Worm (Caenorhabditis elegans) whole organism, L3 larva: ENCODE measurements around the gene pus-1.

Experiments used
- R02D3.7 ChIP-seq: fragments of 150-350 bp; optimal IDR thresholded peaks from 2 replicates; lab custom pipeline; 2014; ENCODE audit warnings: missing biosample characterization, missing genetic modification characterization
- aly-2 ChIP-seq: fragments of 150-350 bp; optimal IDR thresholded peaks from 2 replicates; lab custom pipeline; 2014; ENCODE audit warnings: missing biosample characterization, missing genetic modification characterization
- ama-1 ChIP-seq: fragments of 150-350 bp; optimal IDR thresholded peaks from 2 replicates; lab custom pipeline; 2018
- ceh-28 ChIP-seq: fragments of 150-350 bp; optimal IDR thresholded peaks from 2 replicates; lab custom pipeline; 2014; ENCODE audit warnings: missing biosample characterization, missing genetic modification reagents, missing genetic modification characterization
- ceh-9 ChIP-seq: sonication (generic microtip); optimal IDR thresholded peaks from 2 replicates; lab custom pipeline; 2018; ENCODE audit warnings: missing biosample characterization, missing genetic modification characterization
- egl-27 ChIP-seq: sonication (generic microtip); optimal IDR thresholded peaks from 4 replicates; lab custom pipeline; 2017; ENCODE audit warnings: missing biosample characterization, missing genetic modification reagents, missing genetic modification characterization
- elt-1 ChIP-seq: fragments of 150-350 bp; optimal IDR thresholded peaks from 2 replicates; lab custom pipeline; 2014; ENCODE audit warnings: missing biosample characterization, missing genetic modification characterization
- elt-2 ChIP-seq: sonication (generic microtip); optimal IDR thresholded peaks from 2 replicates; lab custom pipeline; 2016; ENCODE audit warnings: missing genetic modification reagents, mild to moderate bottlenecking, missing genetic modification characterization, missing compliant biosample characterization
- fkh-10 ChIP-seq: sonication (generic microtip); optimal IDR thresholded peaks from 2 replicates; lab custom pipeline; 2017; ENCODE audit warnings: missing biosample characterization, missing genetic modification reagents, missing genetic modification characterization
- fkh-2 ChIP-seq: fragments of 150-350 bp; optimal IDR thresholded peaks from 2 replicates; lab custom pipeline; 2014; ENCODE audit warnings: missing biosample characterization, missing genetic modification reagents, missing genetic modification characterization
- jun-1 ChIP-seq: fragments of 150-350 bp; optimal IDR thresholded peaks from 2 replicates; lab custom pipeline; 2014; ENCODE audit warnings: missing biosample characterization, missing genetic modification reagents, missing genetic modification characterization
- lin-39 ChIP-seq: fragments of 150-350 bp; optimal IDR thresholded peaks from 2 replicates; lab custom pipeline; 2018; ENCODE audit warnings: missing biosample characterization, missing genetic modification reagents, missing genetic modification characterization
- mdl-1 ChIP-seq: fragments of 150-350 bp; optimal IDR thresholded peaks from 2 replicates; lab custom pipeline; 2014; ENCODE audit warnings: missing biosample characterization, missing genetic modification characterization
- nfya-1 ChIP-seq: sonication (generic microtip); optimal IDR thresholded peaks from 2 replicates; lab custom pipeline; 2017; ENCODE audit warnings: missing genetic modification characterization, mild to moderate bottlenecking, missing compliant biosample characterization, antibody characterized with exemption, moderate library complexity; ENCODE audit not compliant: insufficient read depth
- nhr-11 ChIP-seq: fragments of 150-350 bp; optimal IDR thresholded peaks from 2 replicates; lab custom pipeline; 2014; ENCODE audit warnings: missing biosample characterization, missing genetic modification characterization
- nhr-12 ChIP-seq: fragments of 150-350 bp; optimal IDR thresholded peaks from 2 replicates; lab custom pipeline; 2014; ENCODE audit warnings: missing biosample characterization, missing genetic modification characterization
- nhr-25 ChIP-seq: sonication (generic microtip); optimal IDR thresholded peaks from 2 replicates; lab custom pipeline; 2017; ENCODE audit warnings: missing biosample characterization, missing genetic modification characterization
- nhr-28 ChIP-seq: fragments of 150-350 bp; optimal IDR thresholded peaks from 2 replicates; lab custom pipeline; 2014; ENCODE audit warnings: missing biosample characterization, missing genetic modification characterization
- nhr-43 ChIP-seq: sonication (generic microtip); optimal IDR thresholded peaks from 2 replicates; lab custom pipeline; 2016; ENCODE audit warnings: mild to moderate bottlenecking, missing genetic modification characterization, missing compliant biosample characterization; ENCODE audit not compliant: poor library complexity, severe bottlenecking
- nhr-67 ChIP-seq: fragments of 150-350 bp; optimal IDR thresholded peaks from 2 replicates; lab custom pipeline; 2014; ENCODE audit warnings: missing biosample characterization, missing genetic modification characterization
- nhr-77 ChIP-seq: fragments of 150-350 bp; optimal IDR thresholded peaks from 2 replicates; lab custom pipeline; 2014; ENCODE audit warnings: missing biosample characterization, missing genetic modification characterization
- pqm-1 ChIP-seq: fragments of 150-350 bp; optimal IDR thresholded peaks from 2 replicates; lab custom pipeline; 2017; ENCODE audit warnings: missing biosample characterization, missing genetic modification characterization, inconsistent platforms
- sea-2 ChIP-seq: fragments of 150-350 bp; sonication (generic microtip); optimal IDR thresholded peaks from 4 replicates; lab custom pipeline; 2014; ENCODE audit warnings: missing biosample characterization, missing genetic modification reagents, missing genetic modification characterization
- skn-1 ChIP-seq: fragments of 150-350 bp; optimal IDR thresholded peaks from 2 replicates; lab custom pipeline; 2014; ENCODE audit warnings: missing biosample characterization, missing genetic modification characterization
- snpc-4 ChIP-seq: fragments of 150-350 bp; optimal IDR thresholded peaks from 2 replicates; lab custom pipeline; 2014; ENCODE audit warnings: missing biosample characterization, missing genetic modification characterization
- unc-39 ChIP-seq: sonication (generic microtip); optimal IDR thresholded peaks from 4 replicates; lab custom pipeline; 2017; ENCODE audit warnings: missing biosample characterization, missing genetic modification characterization
- unc-62 ChIP-seq: fragments of 150-350 bp; sonication (generic microtip); optimal IDR thresholded peaks from 4 replicates; lab custom pipeline; 2014; ENCODE audit warnings: missing biosample characterization, missing genetic modification reagents, missing genetic modification characterization
- zag-1 ChIP-seq: fragments of 150-350 bp; optimal IDR thresholded peaks from 2 replicates; lab custom pipeline; 2014; ENCODE audit warnings: missing biosample characterization, missing genetic modification characterization
- ztf-11 ChIP-seq: fragments of 150-350 bp; optimal IDR thresholded peaks from 2 replicates; lab custom pipeline; 2014; ENCODE audit warnings: missing biosample characterization, missing genetic modification characterization
- ztf-4 ChIP-seq: fragments of 150-350 bp; optimal IDR thresholded peaks from 2 replicates; lab custom pipeline; 2014; ENCODE audit warnings: missing biosample characterization, missing genetic modification characterization

The pus-1 gene

ce11 chrV:16814541-16815207, 19.9 kb upstream of the pus-1 start:
- TF ChIP-seq mdl-1 (tag; lab: Kevin White, UChicago), result no peak
- no peak for TF ChIP-seq nhr-11 (tag; lab: Kevin White, UChicago)
- no peak for TF ChIP-seq jun-1 (tag; lab: Kevin White, UChicago)
- peak; percentile 21 for TF ChIP-seq nfya-1 (tag; lab: Kevin White, UChicago)
- peak; percentile 36 for TF ChIP-seq elt-2
- peak; percentile 43 for TF ChIP-seq unc-62
- TF ChIP-seq nhr-77, result no peak
- no peak for TF ChIP-seq ztf-11

DNA sequence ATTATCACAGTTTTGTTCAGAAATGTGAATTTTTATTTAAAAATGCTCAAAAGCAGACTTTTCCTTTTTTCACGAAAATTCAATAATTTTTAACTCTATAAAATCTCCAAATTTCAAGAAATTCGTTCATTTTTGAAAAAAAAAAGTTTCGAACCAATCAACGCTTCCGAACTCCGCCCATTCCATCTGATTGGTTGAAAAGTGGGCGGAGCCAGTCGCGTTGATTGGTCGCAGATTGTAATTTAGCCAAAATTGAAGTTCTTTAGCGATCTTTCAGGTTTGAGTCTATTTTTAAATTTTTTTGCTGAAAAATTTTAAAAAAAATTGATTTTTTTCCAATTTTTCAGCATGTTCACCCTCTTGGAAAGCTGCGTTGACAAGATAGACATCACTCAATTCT, 17.6 kb upstream of the pus-1 start:
- TF ChIP-seq ztf-4, result no peak
- no peak for TF ChIP-seq pqm-1 (tag; lab: Kevin White, UChicago)
- peak; percentile 99 for TF ChIP-seq nfya-1 (tag; lab: Kevin White, UChicago)
- TF ChIP-seq fkh-2 (tag; lab: Kevin White, UChicago), result no peak
- no peak for TF ChIP-seq skn-1 (tag; lab: Kevin White, UChicago)

DNA sequence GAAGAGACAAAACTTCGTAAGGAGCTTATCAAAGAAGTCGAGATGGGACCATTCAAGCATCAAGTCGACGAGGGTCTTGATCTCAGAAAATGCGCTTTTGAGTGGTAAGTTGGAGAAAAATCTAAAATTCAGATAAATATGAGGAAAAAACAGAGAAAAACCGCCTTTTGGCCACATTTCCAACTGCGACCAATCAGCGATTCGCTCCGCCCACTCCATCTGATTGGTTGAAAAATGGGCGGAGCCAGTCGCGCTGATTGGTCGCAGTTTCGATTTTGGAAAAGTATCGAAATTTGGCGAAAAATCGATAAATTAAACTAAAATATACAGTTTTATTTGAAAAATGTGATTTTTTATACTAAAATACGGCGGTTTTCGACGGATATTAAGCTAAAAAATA, 17.1 kb upstream of the pus-1 start:
- TF ChIP-seq nfya-1 (tag; lab: Kevin White, UChicago), result peak; percentile 91
- no peak for TF ChIP-seq egl-27 (tag; lab: Kevin White, UChicago)
- TF ChIP-seq, all 47 proteins: peak for 1

- TF ChIP-seq aly-2 (tag; lab: Kevin White, UChicago), result no peak
- TF ChIP-seq nfya-1 (tag; lab: Kevin White, UChicago), result peak; percentile 98
Measured at ce11 chrV:16808168-16808567, 13.4 kb upstream of the pus-1 start.

DNA sequence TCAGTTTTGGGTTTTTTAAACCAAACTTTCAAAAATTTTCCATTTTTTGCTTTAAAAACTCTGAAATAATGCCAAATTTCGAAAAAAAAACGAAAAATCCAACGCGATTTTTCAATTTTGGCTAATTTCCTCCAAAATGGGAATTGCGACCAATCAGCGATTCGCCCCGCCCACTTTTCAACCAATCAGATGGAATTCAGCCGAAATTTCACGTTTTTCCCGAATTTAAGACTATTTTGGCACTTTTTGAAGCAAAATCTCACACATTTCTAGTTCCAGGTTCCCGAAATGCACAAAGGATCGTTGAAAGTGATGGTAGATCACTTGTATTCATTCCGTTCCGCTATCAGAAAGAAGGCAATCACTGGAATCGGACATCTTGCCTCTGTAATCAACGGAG, 10.0 kb upstream of the pus-1 start:
- TF ChIP-seq nhr-12 (tag; lab: Kevin White, UChicago) (no peak), nfya-1 (tag; lab: Kevin White, UChicago) (peak; percentile 54), ceh-9 (tag; lab: Kevin White, UChicago) (no peak)

- TF ChIP-seq unc-62, result no peak
- no peak for TF ChIP-seq nhr-28 (tag; lab: Kevin White, UChicago)
- TF ChIP-seq lin-39, result no peak
- no peak for TF ChIP-seq fkh-2 (tag; lab: Kevin White, UChicago)
- no peak for TF ChIP-seq nhr-25 (tag; lab: Kevin White, UChicago)
- no peak for TF ChIP-seq ztf-11
Measured at ce11 chrV:16802572-16802971, 7.8 kb upstream of the pus-1 start, which contains the start of gene cand-1. Gene cand-1 (plus strand): TSS chrV:16802872.

DNA sequence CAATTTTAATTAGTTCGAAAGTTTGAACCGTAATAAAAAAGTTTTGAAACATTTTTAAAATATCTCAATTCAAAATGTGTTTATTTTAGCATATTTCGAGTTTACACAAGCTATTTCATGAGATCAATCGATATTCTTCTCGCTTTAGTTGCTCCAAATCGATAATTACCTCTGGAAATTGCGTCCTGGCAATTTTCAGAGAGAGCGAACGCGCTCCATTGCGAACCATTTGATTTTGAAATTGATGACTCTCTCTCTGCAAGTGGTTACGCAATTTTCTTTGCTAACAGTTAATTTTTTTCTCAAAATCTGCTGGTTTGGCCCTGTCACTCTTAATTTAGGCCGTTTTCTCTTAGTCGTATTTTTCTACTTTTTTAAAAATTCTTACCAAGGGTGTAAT, 5.7 kb upstream of the pus-1 start:
- peak; percentile 16 for TF ChIP-seq ceh-28
- TF ChIP-seq lin-39, result peak; percentile 50
- TF ChIP-seq sea-2 (GFP tag; lab: Kevin White, UChicago), result no peak
- TF ChIP-seq ztf-4, result no peak
- no peak for TF ChIP-seq zag-1
- TF ChIP-seq egl-27 (tag; lab: Kevin White, UChicago), result no peak
- no peak for TF ChIP-seq ama-1 (lab: Kevin White, UChicago)

DNA sequence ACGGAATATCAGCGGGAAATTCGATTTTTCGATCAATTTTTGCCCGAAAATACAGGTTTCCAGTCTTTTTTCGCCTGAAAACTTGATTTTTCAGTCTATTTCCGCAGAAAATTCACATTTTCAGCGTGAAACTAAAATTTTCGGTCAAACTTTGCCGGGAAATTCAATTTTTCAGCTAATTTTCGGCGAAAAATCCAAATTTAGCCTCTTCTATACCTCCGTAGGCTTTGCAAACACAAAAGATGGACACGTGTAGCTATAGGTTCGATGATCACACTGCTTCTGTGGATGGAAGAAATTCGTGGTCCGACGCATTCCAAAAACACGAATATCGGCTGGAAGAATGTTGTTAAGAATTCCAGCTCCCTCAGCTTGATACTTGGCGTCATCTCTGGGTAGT, 673 bp downstream of the pus-1 start:
- TF ChIP-seq ceh-9 (tag; lab: Kevin White, UChicago) (no peak), nhr-43 (tag; lab: Kevin White, UChicago) (no peak), pqm-1 (tag; lab: Kevin White, UChicago) (no peak), unc-39 (tag; lab: Kevin White, UChicago) (no peak), sea-2 (GFP tag; lab: Kevin White, UChicago) (no peak), nhr-67 (tag; lab: Kevin White, UChicago) (no peak), lin-39 (no peak), fkh-2 (tag; lab: Kevin White, UChicago) (no peak), fkh-10 (no peak), snpc-4 (no peak), nhr-25 (tag; lab: Kevin White, UChicago) (no peak), R02D3.7 (tag; lab: Kevin White, UChicago) (no peak), elt-1 (tag; lab: Kevin White, UChicago) (no peak), aly-2 (tag; lab: Kevin White, UChicago) (no peak)
